Fruit fly (Drosophila melanogaster) ovary, adult (tissue): Measurements from ENCODE around the gene NetB.

ENCODE experiments used
- CG17801 ChIP-seq: fragments of 200-800 bp; optimal IDR thresholded peaks from 2 replicates; lab custom pipeline; 2019; ENCODE audit warnings: missing biosample characterization, mild to moderate bottlenecking, missing genetic modification characterization, moderate library complexity; ENCODE audit not compliant: partially characterized antibody

The NetB gene

dm6 chrX:14749086-14749874, at the start of gene NetB:
TSS of gene NetB (minus strand) at chrX:14749376.
- TF ChIP-seq CG17801 (GFP tag; lab: Kevin White, UChicago), result no peak

- TF ChIP-seq CG17801 (GFP tag; lab: Kevin White, UChicago), result no peak
Observed at dm6 chrX:14786451-14786850, 37.3 kb upstream of the NetB start, which contains the start of gene Ag5r. TSS of gene Ag5r (minus strand) at chrX:14786551.

- no peak for TF ChIP-seq CG17801 (GFP tag; lab: Kevin White, UChicago)
Observed at dm6 chrX:14784002-14784568, 34.9 kb upstream of the NetB start, which contains the start of gene Ag5r2. TSS of gene Ag5r2 (minus strand) at chrX:14784052.

dm6 chrX:14776474-14776873, 27.3 kb upstream of the NetB start, which contains the start of gene CG5347:
TSS of gene CG5347 (plus strand) at chrX:14776774.
- TF ChIP-seq CG17801 (GFP tag; lab: Kevin White, UChicago), result no peak

dm6 chrX:14775008-14775407, 25.8 kb upstream of the NetB start, which contains the start of gene CG5334:
TSS of gene CG5334 (plus strand) at chrX:14775308.
- TF ChIP-seq CG17801 (GFP tag; lab: Kevin White, UChicago), result no peak

dm6 chrX:14765737-14766253, 16.6 kb upstream of the NetB start, which contains the start of gene CG15890:
TSS of gene CG15890 (minus strand) at chrX:14765787.
- no peak for TF ChIP-seq CG17801 (GFP tag; lab: Kevin White, UChicago)

- TF ChIP-seq CG17801 (GFP tag; lab: Kevin White, UChicago), result no peak
Observed at dm6 chrX:14765024-14765423, 15.8 kb upstream of the NetB start.

dm6 chrX:14751162-14751561, 2.0 kb upstream of the NetB start:
- no peak for TF ChIP-seq CG17801 (GFP tag; lab: Kevin White, UChicago)

dm6 chrX:14750448-14750847, 1.3 kb upstream of the NetB start:
- no peak for TF ChIP-seq CG17801 (GFP tag; lab: Kevin White, UChicago)

- no peak for TF ChIP-seq CG17801 (GFP tag; lab: Kevin White, UChicago)
Observed at dm6 chrX:14743819-14744218, 5.4 kb downstream of the NetB start.

dm6 chrX:14738420-14738819, 10.8 kb downstream of the NetB start:
- no peak for TF ChIP-seq CG17801 (GFP tag; lab: Kevin White, UChicago)

dm6 chrX:14727580-14727979, 21.6 kb downstream of the NetB start:
- no peak for TF ChIP-seq CG17801 (GFP tag; lab: Kevin White, UChicago)

dm6 chrX:14725084-14725483, 24.1 kb downstream of the NetB start:
- TF ChIP-seq CG17801 (GFP tag; lab: Kevin White, UChicago), result no peak

dm6 chrX:14718842-14719241, 30.3 kb downstream of the NetB start, which contains the start of gene hog:
TSS of gene hog (minus strand) at chrX:14718942.
- TF ChIP-seq CG17801 (GFP tag; lab: Kevin White, UChicago), result no peak

- no peak for TF ChIP-seq CG17801 (GFP tag; lab: Kevin White, UChicago)
Observed at dm6 chrX:14717245-14717644, 31.9 kb downstream of the NetB start.
